Fruit fly (Drosophila melanogaster) Kc167 (cell line): Measurements from ENCODE around the gene Hex-t2.

Experiments used
- Myc ChIP-seq: fragments of >200 bp; optimal IDR thresholded peaks from 2 replicates; lab custom pipeline; 2017; ENCODE audit warnings: missing external identifiers
- Sin3A ChIP-seq: fragments of >200 bp; optimal IDR thresholded peaks from 2 replicates; lab custom pipeline; 2018; ENCODE audit warnings: missing external identifiers
- h ChIP-seq: fragments of >200 bp; optimal IDR thresholded peaks from 3 replicates; lab custom pipeline; 2018; ENCODE audit warnings: missing external identifiers
- insv ChIP-seq: fragments of >200 bp; optimal IDR thresholded peaks from 3 replicates; lab custom pipeline; 2018; ENCODE audit warnings: missing external identifiers
- psq ChIP-seq: fragments of >200 bp; optimal IDR thresholded peaks from 2 replicates; lab custom pipeline; 2017; ENCODE audit warnings: missing external identifiers
- ttk ChIP-seq: sonication (Bioruptor generic); optimal IDR thresholded peaks from 2 replicates; lab custom pipeline; 2017; ENCODE audit warnings: missing external identifiers

Gene Hex-t2

dm6 chr3R:26461226-26461805, 10.8 kb downstream of the Hex-t2 start, which contains the start of gene CG5455:
Gene CG5455 (plus strand): TSS chr3R:26461527.
- TF ChIP-seq h (lab: Kevin White, UChicago) (no peak), insv (lab: Kevin White, UChicago) (no peak), psq (lab: Kevin White, UChicago) (no peak), ttk (lab: Kevin White, UChicago) (no peak), Sin3A (lab: Kevin White, UChicago) (no peak), Myc (no peak)

- no peak for TF ChIP-seq Myc
- no peak for TF ChIP-seq ttk (lab: Kevin White, UChicago)
- TF ChIP-seq Sin3A (lab: Kevin White, UChicago) = no peak
- TF ChIP-seq h (lab: Kevin White, UChicago) = no peak
Measured at dm6 chr3R:26462173-26462959, 11.9 kb downstream of the Hex-t2 start.

- TF ChIP-seq Myc (no peak), psq (lab: Kevin White, UChicago) (no peak), h (lab: Kevin White, UChicago) (no peak)
Measured at dm6 chr3R:26463146-26463545, 12.7 kb downstream of the Hex-t2 start.

dm6 chr3R:26463558-26463957, 13.1 kb downstream of the Hex-t2 start:
- TF ChIP-seq Sin3A (lab: Kevin White, UChicago) = no peak
- TF ChIP-seq h (lab: Kevin White, UChicago) = no peak
- no peak for TF ChIP-seq Myc
- no peak for TF ChIP-seq ttk (lab: Kevin White, UChicago)

- TF ChIP-seq ttk (lab: Kevin White, UChicago) (no peak), Sin3A (lab: Kevin White, UChicago) (no peak), insv (lab: Kevin White, UChicago) (no peak), h (lab: Kevin White, UChicago) (no peak), psq (lab: Kevin White, UChicago) (no peak)
Measured at dm6 chr3R:26464370-26464769, 13.9 kb downstream of the Hex-t2 start.

dm6 chr3R:26465121-26465520, 14.7 kb downstream of the Hex-t2 start:
- TF ChIP-seq ttk (lab: Kevin White, UChicago) (no peak), insv (lab: Kevin White, UChicago) (no peak), psq (lab: Kevin White, UChicago) (no peak), h (lab: Kevin White, UChicago) (no peak), Sin3A (lab: Kevin White, UChicago) (no peak), Myc (no peak)

dm6 chr3R:26478040-26478439, 27.6 kb downstream of the Hex-t2 start:
- TF ChIP-seq Myc = no peak
- no peak for TF ChIP-seq psq (lab: Kevin White, UChicago)
- no peak for TF ChIP-seq ttk (lab: Kevin White, UChicago)
- no peak for TF ChIP-seq h (lab: Kevin White, UChicago)
- no peak for TF ChIP-seq Sin3A (lab: Kevin White, UChicago)
- TF ChIP-seq insv (lab: Kevin White, UChicago) = no peak

- TF ChIP-seq h (lab: Kevin White, UChicago) (no peak), Sin3A (lab: Kevin White, UChicago) (no peak), ttk (lab: Kevin White, UChicago) (no peak), insv (lab: Kevin White, UChicago) (no peak), psq (lab: Kevin White, UChicago) (no peak), Myc (no peak)
Measured at dm6 chr3R:26478644-26479043, 28.2 kb downstream of the Hex-t2 start.

dm6 chr3R:26479208-26479607, 28.7 kb downstream of the Hex-t2 start:
- TF ChIP-seq h (lab: Kevin White, UChicago) (no peak), ttk (lab: Kevin White, UChicago) (no peak), Sin3A (lab: Kevin White, UChicago) (no peak), insv (lab: Kevin White, UChicago) (no peak), psq (lab: Kevin White, UChicago) (no peak), Myc (no peak)

- TF ChIP-seq psq (lab: Kevin White, UChicago) (no peak), insv (lab: Kevin White, UChicago) (no peak), Sin3A (lab: Kevin White, UChicago) (no peak), h (lab: Kevin White, UChicago) (no peak), Myc (no peak), ttk (lab: Kevin White, UChicago) (no peak)
Measured at dm6 chr3R:26480362-26480761, 29.9 kb downstream of the Hex-t2 start.

- TF ChIP-seq ttk (lab: Kevin White, UChicago) = no peak
- no peak for TF ChIP-seq Myc
- no peak for TF ChIP-seq insv (lab: Kevin White, UChicago)
- no peak for TF ChIP-seq psq (lab: Kevin White, UChicago)
- TF ChIP-seq Sin3A (lab: Kevin White, UChicago) = no peak
- TF ChIP-seq h (lab: Kevin White, UChicago) = no peak
Measured at dm6 chr3R:26481231-26481630, 30.8 kb downstream of the Hex-t2 start.

- TF ChIP-seq Sin3A (lab: Kevin White, UChicago) (no peak), insv (lab: Kevin White, UChicago) (no peak), ttk (lab: Kevin White, UChicago) (no peak), h (lab: Kevin White, UChicago) (no peak), psq (lab: Kevin White, UChicago) (no peak), Myc (no peak)
Measured at dm6 chr3R:26483657-26484056, 33.2 kb downstream of the Hex-t2 start.
